Fruit fly (Drosophila melanogaster): ENCODE results near the gene CG9427.
A peak's percentile ranks its signal among the peaks of the same experiment; 100 is the strongest.

Gene CG9427

dm6 chr3R:9581089-9581520 is 45.6 kb downstream of the CG9427 start, which contains the start of gene CG8301:
TSS of gene CG8301 (plus strand) at chr3R:9581306.
- no peak for TF ChIP-seq jim (GFP tag; optimal IDR thresholded peaks at IDR 0.05)
- peak; percentile 15 for TF ChIP-seq h (GFP tag; optimal IDR thresholded peaks at IDR 0.05)
- TF ChIP-seq Vsx2 (GFP tag; optimal IDR thresholded peaks at IDR 0.05; ENCODE audit: partially characterized antibody), result no peak
- TF ChIP-seq Rel (GFP tag; optimal IDR thresholded peaks at IDR 0.05), result no peak
- peak; percentile 41 for TF ChIP-seq Rel (tag; optimal IDR thresholded peaks at IDR 0.05)
- peak; percentile 19 for TF ChIP-seq HLH106 (tag; optimal IDR thresholded peaks at IDR 0.05)
- TF ChIP-seq brk (GFP tag; optimal IDR thresholded peaks at IDR 0.05), result no peak
- TF ChIP-seq Dfd (GFP tag; optimal IDR thresholded peaks at IDR 0.05), result no peak
- no peak for TF ChIP-seq usp (GFP tag; optimal IDR thresholded peaks at IDR 0.05)
- peak in 1 of 2 experiments; percentile 12 for TF ChIP-seq foxo (GFP tag; optimal IDR thresholded peaks at IDR 0.05)
- TF ChIP-seq CG9705 (GFP tag; optimal IDR thresholded peaks at IDR 0.05), result no peak
- no peak for TF ChIP-seq Dif (GFP tag; optimal IDR thresholded peaks at IDR 0.05; ENCODE audit: partially characterized antibody)
- TF ChIP-seq CrebA (GFP tag; optimal IDR thresholded peaks at IDR 0.05; ENCODE audit: borderline replicate concordance), result no peak
- no peak for TF ChIP-seq tai (GFP tag; optimal IDR thresholded peaks at IDR 0.05)
- no peak for TF ChIP-seq Sp1 (GFP tag; optimal IDR thresholded peaks at IDR 0.05)

- TF ChIP-seq woc (GFP tag; optimal IDR thresholded peaks at IDR 0.05) (peak; percentile 93), Hr83 (GFP tag; optimal IDR thresholded peaks at IDR 0.05; ENCODE audit: poor library complexity, severe bottlenecking) (peak; percentile 83), Vsx2 (GFP tag; optimal IDR thresholded peaks at IDR 0.05; ENCODE audit: partially characterized antibody) (no peak), dl (GFP tag; optimal IDR thresholded peaks at IDR 0.05; ENCODE audit: insufficient read depth in 1 of 2, partially characterized antibody in 2 of 2) (no peak), CrebA (GFP tag; optimal IDR thresholded peaks at IDR 0.05; ENCODE audit: borderline replicate concordance) (no peak), HLH106 (tag; optimal IDR thresholded peaks at IDR 0.05) (peak; percentile 90), dmrt93B (GFP tag; optimal IDR thresholded peaks at IDR 0.05) (peak; percentile 96), brk (GFP tag; optimal IDR thresholded peaks at IDR 0.05) (no peak), CG9705 (GFP tag; optimal IDR thresholded peaks at IDR 0.05) (peak; percentile 95), Dif (GFP tag; optimal IDR thresholded peaks at IDR 0.05; ENCODE audit: partially characterized antibody) (no peak), GATAd (GFP tag; optimal IDR thresholded peaks at IDR 0.05) (peak; percentile 33), rgr (GFP tag; optimal IDR thresholded peaks at IDR 0.05) (peak; percentile 94), CG32264 (GFP tag; optimal IDR thresholded peaks at IDR 0.05) (peak; percentile 84), Hr78 (GFP tag; optimal IDR thresholded peaks at IDR 0.05) (no peak), dsf (GFP tag; optimal IDR thresholded peaks at IDR 0.05; ENCODE audit: borderline replicate concordance) (peak; percentile 82), OdsH (GFP tag; optimal IDR thresholded peaks at IDR 0.05) (peak; percentile 82), foxo (GFP tag; optimal IDR thresholded peaks at IDR 0.05) (peak; percentile 58 to 92), Rel (GFP tag; optimal IDR thresholded peaks at IDR 0.05) (no peak), Rel (tag; optimal IDR thresholded peaks at IDR 0.05) (peak; percentile 90), lola (GFP tag; optimal IDR thresholded peaks at IDR 0.05) (no peak), jim (GFP tag; optimal IDR thresholded peaks at IDR 0.05) (no peak), Myc (optimal IDR thresholded peaks at IDR 0.05) (peak; percentile 80), Sp1 (GFP tag; optimal IDR thresholded peaks at IDR 0.05) (peak; percentile 91), usp (GFP tag; optimal IDR thresholded peaks at IDR 0.05) (no peak), fru (GFP tag; optimal IDR thresholded peaks at IDR 0.05) (peak; percentile 91), Mio (GFP tag; optimal IDR thresholded peaks at IDR 0.05) (peak; percentile 79), Hnf4 (GFP tag; optimal IDR thresholded peaks at IDR 0.05) (peak; percentile 93), N (GFP tag; optimal IDR thresholded peaks at IDR 0.05) (no peak), sv (GFP tag; optimal IDR thresholded peaks at IDR 0.05) (peak; percentile 91), pan (optimal IDR thresholded peaks at IDR 0.05) (no peak), Jra (GFP tag; optimal IDR thresholded peaks at IDR 0.05) (peak; percentile 88), br (GFP tag; optimal IDR thresholded peaks at IDR 0.05) (peak; percentile 91), h (GFP tag; optimal IDR thresholded peaks at IDR 0.05) (peak; percentile 92), sage (GFP tag; optimal IDR thresholded peaks at IDR 0.05) (peak; percentile 65), ey (GFP tag; optimal IDR thresholded peaks at IDR 0.05) (peak; percentile 86), psq (GFP tag; optimal IDR thresholded peaks at IDR 0.05) (peak; percentile 80), Dfd (GFP tag; optimal IDR thresholded peaks at IDR 0.05) (no peak), Abd-B (GFP tag; optimal IDR thresholded peaks at IDR 0.05) (no peak), tai (GFP tag; optimal IDR thresholded peaks at IDR 0.05) (no peak)
These were observed 49.2 kb downstream of the CG9427 start, which contains the start of the genes Kap-alpha3 and Son for dm6 chr3R:9577382-9578137. TSS of gene Kap-alpha3 (minus strand) at chr3R:9577733. TSS of gene Son (plus strand) at chr3R:9578042.

Data from whole organism, wandering third instar larva.